Fruit fly (Drosophila melanogaster): Measurements from ENCODE around the gene CG9130.
A peak's percentile ranks its signal among the peaks of the same experiment; 100 is the strongest.

- TF ChIP-seq tai (GFP tag; optimal IDR thresholded peaks at IDR 0.05): no peak
- TF ChIP-seq ey (GFP tag; optimal IDR thresholded peaks at IDR 0.05): no peak
- TF ChIP-seq psq (GFP tag; optimal IDR thresholded peaks at IDR 0.05): no peak
- no peak for TF ChIP-seq pan (optimal IDR thresholded peaks at IDR 0.05)
- TF ChIP-seq Hr78 (GFP tag; optimal IDR thresholded peaks at IDR 0.05): no peak
- TF ChIP-seq Hnf4 (GFP tag; optimal IDR thresholded peaks at IDR 0.05): no peak
- no peak for TF ChIP-seq N (GFP tag; optimal IDR thresholded peaks at IDR 0.05)
- TF ChIP-seq fru (GFP tag; optimal IDR thresholded peaks at IDR 0.05): peak; percentile 35
- TF ChIP-seq Dfd (GFP tag; optimal IDR thresholded peaks at IDR 0.05): no peak
These were observed 4.4 kb downstream of the CG9130 start, which contains the start of gene tfc for dm6 chr3L:1256061-1256780.

Data from whole organism, wandering third instar larva.